Worm (Caenorhabditis elegans) whole organism, L4/young adult: ENCODE data around the gene C34F6.5.

ENCODE experiments used
- W03F9.2 ChIP-seq: fragments of 150-350 bp; optimal IDR thresholded peaks from 2 replicates; lab custom pipeline; 2014; ENCODE audit warnings: missing biosample characterization, missing genetic modification characterization
- dao-5 ChIP-seq: sonication (generic microtip); optimal IDR thresholded peaks from 2 replicates; lab custom pipeline; 2016; ENCODE audit warnings: missing genotype, missing genetic modification characterization, moderate library complexity, missing compliant biosample characterization

DNA sequence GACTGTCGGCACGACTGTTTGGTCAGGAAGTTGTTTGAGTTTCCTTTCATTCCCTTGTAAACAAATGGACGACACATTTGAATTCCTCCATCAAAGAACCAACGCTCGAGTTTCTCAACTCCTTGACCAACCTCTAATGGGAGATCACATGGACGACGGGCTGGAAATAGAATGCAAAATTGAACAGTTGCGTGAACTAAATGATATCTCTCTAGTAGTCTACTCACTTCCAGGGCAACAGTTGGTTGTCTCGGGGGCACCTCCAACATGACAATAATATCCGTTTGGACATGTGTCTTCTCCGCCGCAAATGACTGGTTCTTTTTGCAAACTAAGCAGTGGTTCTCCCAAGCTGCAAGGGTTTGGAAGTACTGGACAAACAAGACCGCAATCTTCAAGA is 15.0 kb downstream of the C34F6.5 start:
- no peak for TF ChIP-seq W03F9.2 (tag; lab: Kevin White, UChicago)
- no peak for TF ChIP-seq dao-5 (tag; lab: Kevin White, UChicago)
